Worm (Caenorhabditis elegans): ENCODE results near the gene C07B5.3.

C07B5.3 gene

DNA sequence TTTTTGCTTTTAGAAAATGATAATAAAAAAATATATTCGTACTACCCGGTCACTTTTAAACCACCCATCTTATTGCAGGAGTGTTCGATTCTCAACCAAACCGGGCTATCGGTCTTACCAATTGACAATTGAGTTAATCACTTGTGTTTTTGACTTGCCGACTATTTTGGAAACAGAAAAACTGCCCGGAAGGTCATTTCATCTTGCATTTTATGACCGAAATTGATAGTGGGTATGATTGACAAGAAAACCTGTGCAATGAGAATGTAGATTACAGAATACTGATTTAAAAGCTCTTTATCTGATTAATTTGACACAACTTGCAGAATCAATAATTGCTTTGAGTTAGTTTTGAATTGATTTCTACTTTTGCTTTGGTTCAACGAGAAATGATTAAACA lies 5.9 kb downstream of the C07B5.3 start, which contains the start of gene C07B5.2:
TSS of gene C07B5.2 (minus strand) at position 101 of the 400 bp plus-strand sequence.
- TF ChIP-seq zag-1 (tag; optimal IDR thresholded peaks at IDR 0.05) (no peak), fkh-2 (tag; optimal IDR thresholded peaks at IDR 0.05) (no peak), snpc-4 (tag; optimal IDR thresholded peaks at IDR 0.05) (no peak), mml-1 (tag; optimal IDR thresholded peaks at IDR 0.05) (no peak), ceh-16 (tag; optimal IDR thresholded peaks at IDR 0.05) (no peak), ceh-82 (tag; optimal IDR thresholded peaks at IDR 0.05) (no peak), ama-1 (optimal IDR thresholded peaks at IDR 0.05) (no peak), nhr-77 (tag; optimal IDR thresholded peaks at IDR 0.05) (no peak), ztf-4 (tag; optimal IDR thresholded peaks at IDR 0.05) (no peak), pha-4 (tag; optimal IDR thresholded peaks at IDR 0.05) (no peak), nhr-67 (tag; optimal IDR thresholded peaks at IDR 0.05) (no peak), nhr-237 (tag; optimal IDR thresholded peaks at IDR 0.05) (no peak), ztf-11 (tag; optimal IDR thresholded peaks at IDR 0.05) (no peak), elt-1 (tag; optimal IDR thresholded peaks at IDR 0.05) (no peak), elt-2 (tag; optimal IDR thresholded peaks at IDR 0.05) (no peak), fkh-10 (GFP tag; optimal IDR thresholded peaks at IDR 0.05) (no peak)

DNA sequence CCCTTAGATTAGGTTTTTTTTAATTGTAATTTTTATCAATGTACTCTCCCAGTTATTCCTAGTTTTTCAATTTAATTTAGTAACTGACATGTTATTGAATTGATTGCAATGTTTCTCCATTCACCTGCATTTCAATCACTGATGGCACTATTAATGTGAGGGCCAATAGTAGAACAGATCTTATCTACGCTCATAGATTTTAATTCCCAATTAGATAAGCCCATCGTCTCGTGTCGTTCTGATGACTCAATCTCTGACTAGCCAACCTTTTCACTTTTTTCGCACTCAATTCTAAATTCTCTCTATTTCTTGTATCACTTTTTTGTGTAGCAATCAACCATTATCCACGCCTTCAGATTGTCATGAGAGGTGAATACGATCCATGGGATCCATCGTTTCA lies 10.6 kb downstream of the C07B5.3 start:
- TF ChIP-seq lin-15B (tag; optimal IDR thresholded peaks at IDR 0.05) (no peak), elt-1 (tag; optimal IDR thresholded peaks at IDR 0.05) (peak; percentile 86), ztf-11 (tag; optimal IDR thresholded peaks at IDR 0.05) (no peak), lin-39 (tag; optimal IDR thresholded peaks at IDR 0.05) (no peak)

DNA sequence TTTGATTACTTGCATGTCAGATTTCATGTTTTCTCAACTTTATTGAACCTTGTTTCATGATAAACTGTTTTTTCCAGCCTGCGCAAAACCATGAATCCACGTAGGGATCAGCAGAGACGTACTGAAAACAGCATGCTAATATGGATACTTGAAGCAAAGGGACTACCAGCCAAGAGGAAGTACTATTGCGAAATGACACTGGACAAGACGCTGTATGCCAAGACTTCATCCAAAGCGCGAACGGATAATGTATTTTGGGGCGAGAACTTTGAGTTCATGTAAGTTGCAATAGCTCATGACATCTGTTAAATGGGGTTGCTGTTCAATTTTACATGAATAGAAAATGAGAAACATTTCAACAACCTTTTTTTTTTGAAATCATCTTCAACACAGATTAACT lies 12.6 kb downstream of the C07B5.3 start:
- no peak for TF ChIP-seq nhr-43 (tag; optimal IDR thresholded peaks at IDR 0.05; ENCODE audit: poor library complexity, severe bottlenecking)
- no peak for TF ChIP-seq fos-1 (tag; optimal IDR thresholded peaks at IDR 0.05)
- no peak for TF ChIP-seq elt-1 (tag; optimal IDR thresholded peaks at IDR 0.05)
- TF ChIP-seq ceh-28 (tag; optimal IDR thresholded peaks at IDR 0.05), result no peak
- no peak for TF ChIP-seq fkh-10 (GFP tag; optimal IDR thresholded peaks at IDR 0.05)
- TF ChIP-seq ztf-11 (tag; optimal IDR thresholded peaks at IDR 0.05), result no peak
- TF ChIP-seq nhr-12 (tag; optimal IDR thresholded peaks at IDR 0.05), result no peak
- no peak for TF ChIP-seq egl-27 (tag; optimal IDR thresholded peaks at IDR 0.05)
- TF ChIP-seq ztf-4 (tag; optimal IDR thresholded peaks at IDR 0.05), result no peak
- TF ChIP-seq elt-3 (tag; optimal IDR thresholded peaks at IDR 0.05), result no peak
- TF ChIP-seq fkh-2 (tag; optimal IDR thresholded peaks at IDR 0.05), result no peak
- no peak for TF ChIP-seq unc-62 (GFP tag; optimal IDR thresholded peaks at IDR 0.05)
- no peak for TF ChIP-seq pqm-1 (tag; optimal IDR thresholded peaks at IDR 0.05)
- no peak for TF ChIP-seq hmg-11 (tag; optimal IDR thresholded peaks at IDR 0.05)

- no peak for TF ChIP-seq nhr-43 (tag; optimal IDR thresholded peaks at IDR 0.05; ENCODE audit: poor library complexity, severe bottlenecking)
- TF ChIP-seq unc-39 (tag; optimal IDR thresholded peaks at IDR 0.05), result no peak
- no peak for TF ChIP-seq fkh-2 (tag; optimal IDR thresholded peaks at IDR 0.05)
- no peak for TF ChIP-seq elt-2 (tag; optimal IDR thresholded peaks at IDR 0.05)
- TF ChIP-seq skn-1 (tag; optimal IDR thresholded peaks at IDR 0.05), result no peak
- no peak for TF ChIP-seq elt-1 (tag; optimal IDR thresholded peaks at IDR 0.05)
- no peak for TF ChIP-seq egl-5 (tag; optimal IDR thresholded peaks at IDR 0.05)
- no peak for TF ChIP-seq nhr-67 (tag; optimal IDR thresholded peaks at IDR 0.05)
- TF ChIP-seq fos-1 (tag; optimal IDR thresholded peaks at IDR 0.05), result no peak
- no peak for TF ChIP-seq nhr-76 (tag; optimal IDR thresholded peaks at IDR 0.05)
- TF ChIP-seq egl-27 (tag; optimal IDR thresholded peaks at IDR 0.05), result no peak
- TF ChIP-seq ztf-4 (tag; optimal IDR thresholded peaks at IDR 0.05), result no peak
- no peak for TF ChIP-seq jun-1 (tag; optimal IDR thresholded peaks at IDR 0.05)
- no peak for TF ChIP-seq lsy-12 (tag; optimal IDR thresholded peaks at IDR 0.05)
- TF ChIP-seq R02D3.7 (tag; optimal IDR thresholded peaks at IDR 0.05), result no peak
- TF ChIP-seq hmg-11 (tag; optimal IDR thresholded peaks at IDR 0.05), result no peak
- TF ChIP-seq ceh-82 (tag; optimal IDR thresholded peaks at IDR 0.05), result no peak
- no peak for TF ChIP-seq tbx-2 (tag; optimal IDR thresholded peaks at IDR 0.05)
Observed at ce11 chrX:9509922-9510321, 13.1 kb downstream of the C07B5.3 start.

ce11 chrX:9509516-9509915 lies 13.5 kb downstream of the C07B5.3 start:
- no peak for TF ChIP-seq ceh-82 (tag; optimal IDR thresholded peaks at IDR 0.05)
- no peak for TF ChIP-seq nhr-25 (tag; optimal IDR thresholded peaks at IDR 0.05)
- no peak for TF ChIP-seq sea-2 (GFP tag; optimal IDR thresholded peaks at IDR 0.05)
- TF ChIP-seq egl-27 (tag; optimal IDR thresholded peaks at IDR 0.05), result no peak
- TF ChIP-seq pha-4 (tag; optimal IDR thresholded peaks at IDR 0.05), result no peak
- TF ChIP-seq skn-1 (tag; optimal IDR thresholded peaks at IDR 0.05), result no peak
- TF ChIP-seq ztf-11 (tag; optimal IDR thresholded peaks at IDR 0.05), result no peak
- no peak for TF ChIP-seq nhr-12 (tag; optimal IDR thresholded peaks at IDR 0.05)
- TF ChIP-seq daf-12 (tag; optimal IDR thresholded peaks at IDR 0.05), result no peak
- TF ChIP-seq jun-1 (tag; optimal IDR thresholded peaks at IDR 0.05), result no peak
- TF ChIP-seq mdl-1 (tag; optimal IDR thresholded peaks at IDR 0.05), result no peak
- no peak for TF ChIP-seq ceh-9 (tag; optimal IDR thresholded peaks at IDR 0.05)
- no peak for TF ChIP-seq fkh-2 (tag; optimal IDR thresholded peaks at IDR 0.05)
- TF ChIP-seq nhr-23 (tag; optimal IDR thresholded peaks at IDR 0.05), result no peak
- no peak for TF ChIP-seq R02D3.7 (tag; optimal IDR thresholded peaks at IDR 0.05)
- TF ChIP-seq nhr-237 (tag; optimal IDR thresholded peaks at IDR 0.05), result no peak
- TF ChIP-seq tbx-2 (tag; optimal IDR thresholded peaks at IDR 0.05), result no peak
- TF ChIP-seq unc-62 (GFP tag; optimal IDR thresholded peaks at IDR 0.05), result no peak
